Worm (Caenorhabditis elegans): Measurements from ENCODE around the gene F44D12.16.

Gene F44D12.16

ce11 chrIV:9998487-9999218, 30.2 kb upstream of the F44D12.16 start, which contains the start of gene pyp-1 (continued):
- TF ChIP-seq pag-3 (tag; optimal IDR thresholded peaks at IDR 0.05; ENCODE audit: borderline replicate concordance, insufficient read depth): no peak
- no peak for TF ChIP-seq fos-1 (tag; optimal IDR thresholded peaks at IDR 0.05)
- no peak for TF ChIP-seq lir-3 (tag; optimal IDR thresholded peaks at IDR 0.05; ENCODE audit: poor library complexity)
- TF ChIP-seq hlh-17 (GFP tag; optimal IDR thresholded peaks at IDR 0.05; ENCODE audit: borderline replicate concordance): no peak
- no peak for TF ChIP-seq ama-1 (optimal IDR thresholded peaks at IDR 0.05)
- no peak for TF ChIP-seq ceh-90 (tag; optimal IDR thresholded peaks at IDR 0.05)
- no peak for TF ChIP-seq C04F5.9 (tag; optimal IDR thresholded peaks at IDR 0.05)
- TF ChIP-seq fkh-4 (tag; optimal IDR thresholded peaks at IDR 0.05; ENCODE audit: borderline replicate concordance): no peak
- peak; percentile 88 for TF ChIP-seq nhr-19 (GFP tag; conservative IDR thresholded peaks at IDR 0.05)
- TF ChIP-seq nhr-71 (tag; optimal IDR thresholded peaks at IDR 0.05): peak; percentile 45
- TF ChIP-seq nhr-84 (tag; optimal IDR thresholded peaks at IDR 0.05): no peak
- no peak for TF ChIP-seq tlp-1 (tag; optimal IDR thresholded peaks at IDR 0.05)
- TF ChIP-seq nhr-12 (tag; optimal IDR thresholded peaks at IDR 0.05): no peak
- TF ChIP-seq mef-2 (tag; optimal IDR thresholded peaks at IDR 0.05): no peak
- TF ChIP-seq mab-9 (GFP tag; IDR thresholded peaks at IDR 0.05): no peak
- no peak for TF ChIP-seq sup-37 (GFP tag; optimal IDR thresholded peaks at IDR 0.05)
- no peak for TF ChIP-seq ztf-4 (tag; optimal IDR thresholded peaks at IDR 0.05)
- no peak for TF ChIP-seq nhr-11 (tag; optimal IDR thresholded peaks at IDR 0.05)

- TF ChIP-seq C16A3.4 (tag; optimal IDR thresholded peaks at IDR 0.05) (no peak), irx-1 (tag; optimal IDR thresholded peaks at IDR 0.05) (no peak), nhr-77 (tag; optimal IDR thresholded peaks at IDR 0.05) (no peak), nhr-71 (tag; optimal IDR thresholded peaks at IDR 0.05) (no peak), ets-5 (GFP tag; IDR thresholded peaks at IDR 0.05) (no peak), ceh-90 (tag; optimal IDR thresholded peaks at IDR 0.05) (no peak), elt-2 (tag; optimal IDR thresholded peaks at IDR 0.05) (no peak), fos-1 (tag; optimal IDR thresholded peaks at IDR 0.05) (no peak), lsy-2 (tag; optimal IDR thresholded peaks at IDR 0.05) (no peak), nhr-19 (GFP tag; conservative IDR thresholded peaks at IDR 0.05) (no peak), ztf-4 (tag; optimal IDR thresholded peaks at IDR 0.05) (no peak)
Observed at ce11 chrIV:10001748-10002147, 27.1 kb upstream of the F44D12.16 start, which contains the start of gene C47E12.3. TSS of gene C47E12.3 (minus strand) at chrIV:10001848.

- TF ChIP-seq F16B12.6 (tag; optimal IDR thresholded peaks at IDR 0.05) (peak; percentile 87), dpl-1 (GFP tag; optimal IDR thresholded peaks at IDR 0.05) (peak in 2 of 3 experiments; percentile 11 to 46), fkh-4 (tag; optimal IDR thresholded peaks at IDR 0.05; ENCODE audit: borderline replicate concordance) (no peak), ceh-8 (GFP tag; optimal IDR thresholded peaks at IDR 0.05) (no peak), blmp-1 (tag; optimal IDR thresholded peaks at IDR 0.05) (no peak), lin-15B (tag; optimal IDR thresholded peaks at IDR 0.05) (peak; percentile 20), sox-4 (tag; optimal IDR thresholded peaks at IDR 0.05) (no peak), xbp-1 (tag; optimal IDR thresholded peaks at IDR 0.05) (no peak), snu-23 (GFP tag; optimal IDR thresholded peaks at IDR 0.05) (peak; percentile 37), lsy-2 (tag; optimal IDR thresholded peaks at IDR 0.05) (peak; percentile 81 to 96), mdl-1 (tag; optimal IDR thresholded peaks at IDR 0.05) (peak in 1 of 2 experiments; percentile 12), skn-1 (tag; optimal IDR thresholded peaks at IDR 0.05) (peak; percentile 82), nhr-47 (tag; optimal IDR thresholded peaks at IDR 0.05) (peak; percentile 22), nhr-71 (tag; optimal IDR thresholded peaks at IDR 0.05) (peak; percentile 9), Y116A8C.19 (tag; optimal IDR thresholded peaks at IDR 0.05; ENCODE audit: borderline replicate concordance) (no peak), lin-35 (GFP tag; optimal IDR thresholded peaks at IDR 0.05) (peak; percentile 31 to 47), sptf-1 (tag; optimal IDR thresholded peaks at IDR 0.05) (no peak), lin-39 (tag; optimal IDR thresholded peaks at IDR 0.05) (no peak), efl-1 (optimal IDR thresholded peaks at IDR 0.05) (peak; percentile 37 to 44), efl-1 (GFP tag; optimal IDR thresholded peaks at IDR 0.05 in 1 of 2) (peak; percentile 27 to 94), ceh-82 (tag; optimal IDR thresholded peaks at IDR 0.05) (peak in 1 of 3 experiments; percentile 24)
Observed at ce11 chrIV:10003372-10003771, 25.5 kb upstream of the F44D12.16 start, which contains the start of the genes C47E12.2 and sars-1. TSS of gene C47E12.2 (minus strand) at chrIV:10003502. TSS of gene sars-1 (plus strand) at chrIV:10003726.

Data from whole organism, L1 larva.